Fruit fly (Drosophila melanogaster) whole organism: Measurements from ENCODE around the gene CG14154.

Experiments
- CG8478 ChIP-seq: fragments of >200 bp; optimal IDR thresholded peaks from 2 replicates; lab custom pipeline; 2018; ENCODE audit warnings: inconsistent platforms
- Dll ChIP-seq: fragments of >200 bp; optimal IDR thresholded peaks from 2 replicates; lab custom pipeline; 2017
- EcR ChIP-seq, 2 experiments: fragments of >200 bp; optimal IDR thresholded peaks; 2 replicates each; lab custom pipeline; 2017; ENCODE audit warnings: missing biosample characterization in 2 of 2, missing genetic modification characterization in 2 of 2, missing genetic modification reagents in 2 of 2
- pan ChIP-seq: fragments of >200 bp; optimal IDR thresholded peaks from 2 replicates; lab custom pipeline; 2017
- psq ChIP-seq: fragments of >200 bp; optimal IDR thresholded peaks from 2 replicates; lab custom pipeline; 2017
- usp ChIP-seq: fragments of >200 bp; optimal IDR thresholded peaks from 2 replicates; lab custom pipeline; 2017; ENCODE audit warnings: missing biosample characterization, missing genetic modification characterization, mixed read lengths

DNA sequence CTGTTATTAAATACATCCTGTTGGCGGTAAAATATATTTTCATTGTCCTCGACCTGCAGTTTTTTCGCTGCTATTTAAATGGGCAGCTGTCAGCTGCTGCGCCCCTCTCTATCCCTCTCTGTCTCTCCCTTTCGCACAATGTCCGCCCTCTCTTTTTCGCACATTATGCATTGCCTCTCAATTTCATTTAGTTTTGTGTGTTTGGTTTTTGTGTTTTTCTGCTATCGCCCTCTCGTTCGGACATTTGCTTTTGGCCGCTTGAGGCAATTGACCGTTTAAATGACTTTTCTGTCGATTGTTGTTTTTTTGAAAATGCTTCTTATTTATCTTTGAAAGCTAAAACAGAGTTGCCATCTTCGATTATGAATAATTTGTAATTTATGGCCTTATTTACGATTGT is 33.3 kb downstream of the CG14154 start:
- no peak for TF ChIP-seq EcR (GFP tag; optimal IDR thresholded peaks at IDR 0.05; lab: Kevin White, UChicago)
- TF ChIP-seq pan = no peak
- TF ChIP-seq psq (lab: Kevin White, UChicago) = no peak
- no peak for TF ChIP-seq CG8478 (lab: Kevin White, UChicago)
- no peak for TF ChIP-seq usp (GFP tag; lab: Kevin White, UChicago)
- no peak for TF ChIP-seq Dll (lab: Kevin White, UChicago)
